Fruit fly (Drosophila melanogaster) whole organism, prepupa: ENCODE measurements around the gene Nup98-96.

Source experiments
- CG16779 ChIP-seq: fragments of 200-800 bp; sonication (Bioruptor generic); optimal IDR thresholded peaks from 3 replicates; lab custom pipeline; 2017; ENCODE audit warnings: missing biosample characterization, mild to moderate bottlenecking, missing genetic modification characterization
- Eip93F ChIP-seq: fragments of 200-800 bp; sonication (Bioruptor generic); optimal IDR thresholded peaks from 2 replicates; lab custom pipeline; 2016; ENCODE audit warnings: missing biosample characterization, mild to moderate bottlenecking, missing genetic modification characterization
- eg ChIP-seq: fragments of 200-800 bp; sonication (Bioruptor generic); IDR thresholded peaks from 3 replicates; pipeline ENCODE4 v1.3.6; 2022; ENCODE audit warnings: missing biosample characterization, missing genetic modification characterization
- net ChIP-seq: fragments of 200-800 bp; sonication (Bioruptor generic); optimal IDR thresholded peaks from 3 replicates; lab custom pipeline; 2016; ENCODE audit warnings: missing biosample characterization, missing genetic modification characterization

dm6 chr3R:23735648-23736047 lies 45.8 kb downstream of the Nup98-96 start:
- TF ChIP-seq net (GFP tag; lab: Kevin White, UChicago) (no peak), Eip93F (GFP tag; lab: Kevin White, UChicago) (no peak), CG16779 (tag; lab: Kevin White, UChicago) (no peak), eg (GFP tag; lab: Robert Waterston, UW) (no peak)
